Fruit fly (Drosophila melanogaster) whole organism, embryonic: ENCODE measurements around the gene CG3795.
A peak's percentile ranks its signal among the peaks of the same experiment; 100 is the strongest.

Experiments
- Antp ChIP-seq: fragments of 200-800 bp; sonication (Bioruptor generic); optimal IDR thresholded peaks from 3 replicates; lab custom pipeline; 2016; ENCODE audit warnings: missing biosample characterization, missing genetic modification characterization
- C15 ChIP-seq: fragments of 200-800 bp; sonication (Bioruptor generic); IDR thresholded peaks from 3 replicates; pipeline ENCODE4 v1.3.6; 2022; ENCODE audit warnings: missing biosample characterization, missing genetic modification characterization
- CG10267 ChIP-seq: fragments of 200-800 bp; sonication (Bioruptor generic); optimal IDR thresholded peaks from 2 replicates; lab custom pipeline; 2018; ENCODE audit warnings: missing biosample characterization, mild to moderate bottlenecking, missing genetic modification characterization, moderate library complexity
- CG10462 ChIP-seq: fragments of 200-800 bp; sonication (Bioruptor generic); optimal IDR thresholded peaks from 2 replicates; lab custom pipeline; 2016; ENCODE audit warnings: missing biosample characterization, missing genetic modification characterization
- CG10979 ChIP-seq: fragments of 200-800 bp; sonication (Bioruptor generic); optimal IDR thresholded peaks from 2 replicates; lab custom pipeline; 2018; ENCODE audit warnings: missing biosample characterization, mild to moderate bottlenecking, missing genetic modification characterization, moderate library complexity
- CG11247 ChIP-seq: fragments of 200-800 bp; sonication (Bioruptor generic); IDR thresholded peaks from 2 replicates; pipeline ENCODE4 v1.3.6; 2022; ENCODE audit warnings: missing biosample characterization, missing genetic modification characterization
- CG12299 ChIP-seq: fragments of 200-800 bp; sonication (Bioruptor generic); optimal IDR thresholded peaks from 2 replicates; lab custom pipeline; 2018; ENCODE audit warnings: missing biosample characterization, mild to moderate bottlenecking, missing genetic modification characterization
- CG12391 ChIP-seq: fragments of 200-800 bp; sonication (Bioruptor generic); optimal IDR thresholded peaks from 3 replicates; lab custom pipeline; 2018; ENCODE audit warnings: missing biosample characterization, mild to moderate bottlenecking, missing genetic modification characterization, moderate library complexity
- CG13123 ChIP-seq: fragments of 200-800 bp; sonication (Bioruptor generic); optimal IDR thresholded peaks from 2 replicates; lab custom pipeline; 2016; ENCODE audit warnings: missing biosample characterization, missing genetic modification characterization
- CG13894 ChIP-seq: fragments of 200-800 bp; sonication (Bioruptor generic); optimal IDR thresholded peaks from 3 replicates; lab custom pipeline; 2018; ENCODE audit warnings: missing biosample characterization, mild to moderate bottlenecking, missing genetic modification characterization, moderate library complexity
- CG14667 ChIP-seq: fragments of 200-800 bp; sonication (Bioruptor generic); IDR thresholded peaks from 2 replicates; pipeline ENCODE4 v1.3.6; 2022; ENCODE audit warnings: missing biosample characterization, missing genetic modification characterization
- CG14710 ChIP-seq: fragments of 200-800 bp; sonication (Bioruptor generic); optimal IDR thresholded peaks from 3 replicates; lab custom pipeline; 2019; ENCODE audit warnings: missing biosample characterization, mild to moderate bottlenecking, missing genetic modification characterization, moderate library complexity
- CG32532 ChIP-seq: fragments of 200-800 bp; sonication (Bioruptor generic); IDR thresholded peaks from 2 replicates; pipeline ENCODE4 v1.3.6; 2022; ENCODE audit warnings: missing biosample characterization, missing genetic modification characterization
- CG34376 ChIP-seq: fragments of 200-800 bp; sonication (Bioruptor generic); optimal IDR thresholded peaks from 2 replicates; lab custom pipeline; 2018; ENCODE audit warnings: missing biosample characterization, mild to moderate bottlenecking, missing genetic modification characterization
- CG4820 ChIP-seq: fragments of 200-800 bp; sonication (Bioruptor generic); optimal IDR thresholded peaks from 3 replicates; lab custom pipeline; 2016; ENCODE audit warnings: missing biosample characterization, missing genetic modification characterization
- CG7963 ChIP-seq: fragments of 200-800 bp; sonication (Bioruptor generic); IDR thresholded peaks from 3 replicates; pipeline ENCODE4 v1.3.6; 2022; ENCODE audit warnings: missing biosample characterization, missing genetic modification characterization; ENCODE audit not compliant: partially characterized antibody
- CG8944 ChIP-seq: fragments of 200-800 bp; sonication (Bioruptor generic); optimal IDR thresholded peaks from 3 replicates; lab custom pipeline; 2016; ENCODE audit warnings: missing biosample characterization, missing genetic modification characterization
- CG9727 ChIP-seq: fragments of 200-800 bp; sonication (Bioruptor generic); optimal IDR thresholded peaks from 3 replicates; lab custom pipeline; 2017; ENCODE audit warnings: missing biosample characterization, mild to moderate bottlenecking, missing genetic modification characterization
- CG9876 ChIP-seq: fragments of 200-800 bp; sonication (Bioruptor generic); optimal IDR thresholded peaks from 2 replicates; lab custom pipeline; 2016; ENCODE audit warnings: missing biosample characterization, missing genetic modification characterization
- D19B ChIP-seq: fragments of 200-800 bp; sonication (Bioruptor generic); optimal IDR thresholded peaks from 2 replicates; lab custom pipeline; 2017; ENCODE audit warnings: missing biosample characterization, mild to moderate bottlenecking, missing genetic modification characterization
- Doc3 ChIP-seq: fragments of 200-800 bp; sonication (Bioruptor generic); IDR thresholded peaks from 3 replicates; pipeline ENCODE4 v1.3.6; 2022; ENCODE audit warnings: missing biosample characterization, missing genetic modification characterization; ENCODE audit not compliant: partially characterized antibody
- Dref ChIP-seq: fragments of 200-800 bp; sonication (Bioruptor generic); IDR thresholded peaks from 2 replicates; pipeline ENCODE4 v1.3.6; 2022; ENCODE audit warnings: missing biosample characterization, missing genetic modification characterization
- Eip74EF ChIP-seq, 2 experiments: fragments of 200-800 bp in 1 of 2; fragments of >200 bp in 1 of 2; sonication (Bioruptor generic) in 1 of 2; optimal IDR thresholded peaks; 2 replicates each; lab custom pipeline; 2017 to 2019; ENCODE audit warnings: missing biosample characterization in 2 of 2, missing genetic modification characterization in 2 of 2, mild to moderate bottlenecking in 1 of 2, moderate library complexity in 1 of 2
- Elba2 ChIP-seq: fragments of 200-800 bp; sonication (Bioruptor generic); optimal IDR thresholded peaks from 3 replicates; lab custom pipeline; 2016; ENCODE audit warnings: missing biosample characterization, missing genetic modification characterization
- Gsc ChIP-seq: fragments of 200-800 bp; sonication (Bioruptor generic); IDR thresholded peaks from 2 replicates; pipeline ENCODE4 v1.3.6; 2022; ENCODE audit warnings: missing biosample characterization, missing genetic modification characterization
- HLH54F ChIP-seq: fragments of 200-800 bp; sonication (Bioruptor generic); optimal IDR thresholded peaks from 3 replicates; lab custom pipeline; 2016; ENCODE audit warnings: missing biosample characterization, missing genetic modification characterization
- Jarid2 ChIP-seq: fragments of 200-800 bp; sonication (Bioruptor generic); optimal IDR thresholded peaks from 3 replicates; lab custom pipeline; 2017; ENCODE audit warnings: mild to moderate bottlenecking, missing biosample characterization, missing genetic modification reagents, missing genetic modification characterization
- Myb ChIP-seq: fragments of 200-800 bp; sonication (Bioruptor generic); optimal IDR thresholded peaks from 2 replicates; lab custom pipeline; 2016; ENCODE audit warnings: missing biosample characterization, missing genetic modification characterization
- Oli ChIP-seq: fragments of 200-800 bp; sonication (Bioruptor generic); optimal IDR thresholded peaks from 2 replicates; lab custom pipeline; 2018; ENCODE audit warnings: missing biosample characterization, mild to moderate bottlenecking, missing genetic modification characterization, moderate library complexity
- Opbp ChIP-seq: fragments of 200-800 bp; sonication (Bioruptor generic); IDR thresholded peaks from 3 replicates; pipeline ENCODE4 v1.3.6; 2022; ENCODE audit warnings: missing biosample characterization, missing genetic modification characterization; ENCODE audit not compliant: partially characterized antibody
- Pdp1 ChIP-seq, 2 experiments: fragments of 200-800 bp; sonication (Bioruptor generic); optimal IDR thresholded peaks; 3 replicates each; lab custom pipeline; 2016; ENCODE audit warnings: missing biosample characterization in 2 of 2, missing genetic modification characterization in 2 of 2, mild to moderate bottlenecking in 1 of 2, moderate library complexity in 1 of 2
- Rx ChIP-seq: fragments of 200-800 bp; sonication (Bioruptor generic); IDR thresholded peaks from 2 replicates; pipeline ENCODE4 v1.3.6; 2022; ENCODE audit warnings: missing biosample characterization, missing genetic modification characterization
- Usf ChIP-seq: fragments of 200-800 bp; sonication (Bioruptor generic); optimal IDR thresholded peaks from 2 replicates; lab custom pipeline; 2017; ENCODE audit warnings: missing genotype, missing biosample characterization, missing genetic modification characterization
- Xbp1 ChIP-seq: fragments of 200-800 bp; sonication (Bioruptor generic); optimal IDR thresholded peaks from 3 replicates; lab custom pipeline; 2016; ENCODE audit warnings: missing biosample characterization, mild to moderate bottlenecking, missing genetic modification characterization
- ab ChIP-seq: fragments of 200-800 bp; sonication (Bioruptor generic); optimal IDR thresholded peaks from 2 replicates; lab custom pipeline; 2016; ENCODE audit warnings: missing biosample characterization, missing genetic modification characterization
- chif ChIP-seq, 2 experiments: fragments of 200-800 bp; sonication (Bioruptor generic); optimal IDR thresholded peaks; 3 replicates each; lab custom pipeline; 2016; ENCODE audit warnings: missing biosample characterization in 2 of 2, missing genetic modification characterization in 2 of 2
- ci ChIP-seq: fragments of 200-800 bp; sonication (Bioruptor generic); IDR thresholded peaks from 3 replicates; pipeline ENCODE4 v1.3.6; 2022; ENCODE audit warnings: missing biosample characterization, missing genetic modification characterization
- ems ChIP-seq: fragments of 200-800 bp; sonication (Bioruptor generic); optimal IDR thresholded peaks from 3 replicates; lab custom pipeline; 2016; ENCODE audit warnings: missing biosample characterization, missing genetic modification characterization
- esg ChIP-seq: fragments of 200-800 bp; sonication (Bioruptor generic); conservative IDR thresholded peaks from 2 replicates; pipeline ENCODE4 v1.3.6; 2022; ENCODE audit warnings: missing biosample characterization, missing genetic modification characterization
- hth ChIP-seq: fragments of >200 bp; optimal IDR thresholded peaks from 2 replicates; lab custom pipeline; 2017; ENCODE audit warnings: inconsistent platforms
- jigr1 ChIP-seq: fragments of 200-800 bp; sonication (Bioruptor generic); IDR thresholded peaks from 3 replicates; pipeline ENCODE4 v1.3.6; 2022; ENCODE audit warnings: missing biosample characterization, missing genetic modification characterization
- mam ChIP-seq: fragments of 200-800 bp; sonication (Bioruptor generic); optimal IDR thresholded peaks from 3 replicates; lab custom pipeline; 2016; ENCODE audit warnings: missing biosample characterization, missing genetic modification characterization
- nerfin-1 ChIP-seq: fragments of 200-800 bp; sonication (Bioruptor generic); optimal IDR thresholded peaks from 3 replicates; lab custom pipeline; 2019; ENCODE audit warnings: missing biosample characterization, mild to moderate bottlenecking, missing genetic modification characterization, moderate library complexity
- nerfin-2 ChIP-seq: fragments of 200-800 bp; sonication (Bioruptor generic); IDR thresholded peaks from 2 replicates; pipeline ENCODE4 v1.3.6; 2022; ENCODE audit warnings: missing biosample characterization, missing genetic modification characterization; ENCODE audit not compliant: partially characterized antibody
- psq ChIP-seq: fragments of 200-800 bp; sonication (Bioruptor generic); optimal IDR thresholded peaks from 2 replicates; lab custom pipeline; 2017; ENCODE audit warnings: missing biosample characterization, missing genetic modification characterization
- rib ChIP-seq: fragments of 200-800 bp; sonication (Bioruptor generic); IDR thresholded peaks from 2 replicates; pipeline ENCODE4 v1.3.6; 2022; ENCODE audit warnings: missing biosample characterization, missing genetic modification characterization
- scrt ChIP-seq: fragments of 200-800 bp; sonication (Bioruptor generic); optimal IDR thresholded peaks from 2 replicates; lab custom pipeline; 2018; ENCODE audit warnings: missing biosample characterization, mild to moderate bottlenecking, missing genetic modification characterization, moderate library complexity
- sisA ChIP-seq: fragments of 200-800 bp; sonication (Bioruptor generic); IDR thresholded peaks from 2 replicates; pipeline ENCODE4 v1.3.6; 2022; ENCODE audit warnings: missing biosample characterization, missing genetic modification characterization
- tup ChIP-seq: fragments of 200-800 bp; sonication (Bioruptor generic); optimal IDR thresholded peaks from 2 replicates; lab custom pipeline; 2016; ENCODE audit warnings: missing biosample characterization, mild to moderate bottlenecking, missing genetic modification characterization, moderate library complexity
- tx ChIP-seq: fragments of 200-800 bp; sonication (Bioruptor generic); optimal IDR thresholded peaks from 2 replicates; lab custom pipeline; 2016; ENCODE audit warnings: missing biosample characterization, missing genetic modification characterization
- vfl ChIP-seq: fragments of 200-800 bp; sonication (Bioruptor generic); optimal IDR thresholded peaks from 2 replicates; lab custom pipeline; 2016; ENCODE audit warnings: missing biosample characterization, missing genetic modification characterization
- vvl ChIP-seq: fragments of 200-800 bp; sonication (Bioruptor generic); IDR thresholded peaks from 2 replicates; pipeline ENCODE4 v1.3.6; 2022; ENCODE audit warnings: missing biosample characterization, missing genetic modification characterization

Gene CG3795

dm6 chrX:1664836-1665235 is 45.1 kb downstream of the CG3795 start, which contains the start of gene dor (continued):
- TF ChIP-seq Opbp (GFP tag; lab: Robert Waterston, UW) (peak; percentile 90), nerfin-1 (no peak), CG10462 (GFP tag; lab: Kevin White, UChicago) (no peak), D19B (no peak), C15 (GFP tag; lab: Robert Waterston, UW) (no peak), chif (GFP tag; optimal IDR thresholded peaks at IDR 0.05; lab: Kevin White, UChicago) (no peak), CG14667 (GFP tag; lab: Robert Waterston, UW) (no peak), ems (GFP tag; lab: Kevin White, UChicago) (no peak), CG32532 (GFP tag; lab: Robert Waterston, UW) (no peak), CG13894 (tag; lab: Kevin White, UChicago) (no peak), Elba2 (GFP tag; lab: Kevin White, UChicago) (no peak), CG34376 (GFP tag; lab: Kevin White, UChicago) (no peak), esg (GFP tag; lab: Robert Waterston, UW) (no peak), vfl (no peak), CG12299 (tag; lab: Kevin White, UChicago) (no peak), hth (no peak), Myb (GFP tag; lab: Kevin White, UChicago) (peak; percentile 94), scrt (no peak), Rx (GFP tag; lab: Robert Waterston, UW) (no peak), nerfin-2 (GFP tag; lab: Robert Waterston, UW) (peak; percentile 83), Xbp1 (GFP tag; lab: Kevin White, UChicago) (no peak), jigr1 (GFP tag; lab: Robert Waterston, UW) (no peak), ab (no peak), sisA (GFP tag; lab: Robert Waterston, UW) (no peak), CG9876 (GFP tag; lab: Kevin White, UChicago) (no peak), HLH54F (no peak), mam (GFP tag; lab: Kevin White, UChicago) (no peak), Oli (tag; lab: Kevin White, UChicago) (no peak), ci (GFP tag; lab: Robert Waterston, UW) (no peak), Doc3 (GFP tag; lab: Robert Waterston, UW) (peak; percentile 74), CG12391 (tag; lab: Kevin White, UChicago) (no peak), Gsc (no peak), CG7963 (GFP tag; lab: Robert Waterston, UW) (peak; percentile 77), CG10267 (peak; percentile 3), psq (GFP tag; lab: Kevin White, UChicago) (no peak), tx (GFP tag; lab: Kevin White, UChicago) (no peak), CG10979 (tag; lab: Kevin White, UChicago) (no peak), Usf (GFP tag; lab: Kevin White, UChicago) (no peak), tup (GFP tag; lab: Kevin White, UChicago) (no peak), Dref (peak; percentile 95), CG13123 (GFP tag; lab: Kevin White, UChicago) (no peak), CG8944 (no peak), rib (GFP tag; lab: Robert Waterston, UW) (no peak), Jarid2 (GFP tag; lab: Kevin White, UChicago) (no peak), CG11247 (no peak), Antp (GFP tag; lab: Kevin White, UChicago) (no peak), CG14710 (tag; lab: Kevin White, UChicago) (peak; percentile 5), Eip74EF (GFP tag; optimal IDR thresholded peaks at IDR 0.05; lab: Kevin White, UChicago) (no peak), Pdp1 (GFP tag; optimal IDR thresholded peaks at IDR 0.05; lab: Kevin White, UChicago) (no peak), vvl (GFP tag; lab: Robert Waterston, UW) (no peak), CG9727 (GFP tag; lab: Kevin White, UChicago) (no peak), CG4820 (GFP tag; lab: Kevin White, UChicago) (no peak)
